Fruit fly (Drosophila melanogaster) whole organism, embryonic: ENCODE data around the gene CG5882.

ENCODE experiments used
- Abd-B ChIP-seq: fragments of 200-800 bp; sonication (Bioruptor generic); optimal IDR thresholded peaks from 2 replicates; lab custom pipeline; 2018; ENCODE audit warnings: missing biosample characterization, mild to moderate bottlenecking, missing genetic modification characterization, moderate library complexity
- Adf1 ChIP-seq: fragments of 200-800 bp; sonication (Bioruptor generic); IDR thresholded peaks from 2 replicates; pipeline ENCODE4 v1.3.6; 2022; ENCODE audit warnings: missing biosample characterization, missing genetic modification characterization
- BEAF-32 ChIP-seq: fragments of 200-800 bp; sonication (Bioruptor generic); optimal IDR thresholded peaks from 3 replicates; lab custom pipeline; 2017; ENCODE audit warnings: missing biosample characterization, missing genetic modification characterization, mild to moderate bottlenecking, moderate library complexity, missing genetic modification reagents
- CG10654 ChIP-seq: fragments of 200-800 bp; sonication (Bioruptor generic); optimal IDR thresholded peaks from 2 replicates; lab custom pipeline; 2016; ENCODE audit warnings: missing biosample characterization, missing genetic modification characterization
- CG11247 ChIP-seq: fragments of 200-800 bp; sonication (Bioruptor generic); IDR thresholded peaks from 2 replicates; pipeline ENCODE4 v1.3.6; 2022; ENCODE audit warnings: missing biosample characterization, missing genetic modification characterization
- CG11504 ChIP-seq: fragments of 200-800 bp; sonication (Bioruptor generic); optimal IDR thresholded peaks from 3 replicates; lab custom pipeline; 2019; ENCODE audit warnings: missing biosample characterization, mild to moderate bottlenecking, missing genetic modification characterization, moderate library complexity
- CG13123 ChIP-seq: fragments of 200-800 bp; sonication (Bioruptor generic); optimal IDR thresholded peaks from 2 replicates; lab custom pipeline; 2016; ENCODE audit warnings: missing biosample characterization, missing genetic modification characterization
- CG14667 ChIP-seq: fragments of 200-800 bp; sonication (Bioruptor generic); IDR thresholded peaks from 2 replicates; pipeline ENCODE4 v1.3.6; 2022; ENCODE audit warnings: missing biosample characterization, missing genetic modification characterization
- CG15073 ChIP-seq: fragments of 200-800 bp; sonication (Bioruptor generic); optimal IDR thresholded peaks from 2 replicates; lab custom pipeline; 2016; ENCODE audit warnings: missing biosample characterization, missing genetic modification characterization
- CG17186 ChIP-seq: fragments of 200-800 bp; sonication (Bioruptor generic); optimal IDR thresholded peaks from 3 replicates; lab custom pipeline; 2017; ENCODE audit warnings: missing biosample characterization, missing genetic modification reagents, missing genetic modification characterization
- CG17328 ChIP-seq: fragments of 200-800 bp; sonication (Bioruptor generic); IDR thresholded peaks from 2 replicates; pipeline ENCODE4 v1.3.6; 2022; ENCODE audit warnings: missing biosample characterization, missing genetic modification characterization
- CG1792 ChIP-seq: fragments of 200-800 bp; sonication (Bioruptor generic); optimal IDR thresholded peaks from 2 replicates; lab custom pipeline; 2016; ENCODE audit warnings: missing biosample characterization, missing genetic modification characterization
- CG18011 ChIP-seq: fragments of 200-800 bp; sonication (Bioruptor generic); optimal IDR thresholded peaks from 2 replicates; lab custom pipeline; 2017; ENCODE audit warnings: missing biosample characterization, missing genetic modification characterization, mild to moderate bottlenecking, moderate library complexity, missing genotype
- CG3281 ChIP-seq: fragments of 200-800 bp; sonication (Bioruptor generic); optimal IDR thresholded peaks from 3 replicates; lab custom pipeline; 2017; ENCODE audit warnings: missing biosample characterization, mild to moderate bottlenecking, missing genetic modification characterization
- CG34422 ChIP-seq: fragments of 200-800 bp; sonication (Bioruptor generic); IDR thresholded peaks from 3 replicates; pipeline ENCODE4 v1.3.6; 2022; ENCODE audit warnings: missing biosample characterization, missing genetic modification characterization
- CG3726 ChIP-seq: fragments of 200-800 bp; sonication (Bioruptor generic); IDR thresholded peaks from 3 replicates; pipeline ENCODE4, ENCODE4 v1.3.6; 2022; ENCODE audit warnings: missing biosample characterization, missing genetic modification characterization
- CG3995 ChIP-seq: fragments of 200-800 bp; sonication (Bioruptor generic); optimal IDR thresholded peaks from 3 replicates; lab custom pipeline; 2016; ENCODE audit warnings: missing biosample characterization, missing genetic modification characterization
- CG4707 ChIP-seq: fragments of 200-800 bp; sonication (Bioruptor generic); optimal IDR thresholded peaks from 2 replicates; lab custom pipeline; 2018; ENCODE audit warnings: missing biosample characterization, mild to moderate bottlenecking, missing genetic modification characterization, moderate library complexity
- CG5245 ChIP-seq: fragments of 200-800 bp; sonication (Bioruptor generic); optimal IDR thresholded peaks from 3 replicates; lab custom pipeline; 2016; ENCODE audit warnings: missing biosample characterization, missing genetic modification characterization
- CG6654 ChIP-seq: fragments of 200-800 bp; sonication (Bioruptor generic); optimal IDR thresholded peaks from 2 replicates; lab custom pipeline; 2017; ENCODE audit warnings: missing biosample characterization, mild to moderate bottlenecking, missing genetic modification characterization
- CG9215 ChIP-seq: fragments of 200-800 bp; sonication (Bioruptor generic); IDR thresholded peaks from 2 replicates; pipeline ENCODE4 v1.3.6; 2022; ENCODE audit warnings: missing biosample characterization, missing genetic modification characterization
- CG9797 ChIP-seq: fragments of 200-800 bp; sonication (Bioruptor generic); optimal IDR thresholded peaks from 3 replicates; lab custom pipeline; 2018; ENCODE audit warnings: missing biosample characterization, mild to moderate bottlenecking, missing genetic modification characterization
- D19B ChIP-seq: fragments of 200-800 bp; sonication (Bioruptor generic); optimal IDR thresholded peaks from 2 replicates; lab custom pipeline; 2017; ENCODE audit warnings: missing biosample characterization, mild to moderate bottlenecking, missing genetic modification characterization
- Doc2 ChIP-seq: fragments of 200-800 bp; sonication (Bioruptor generic); IDR thresholded peaks from 2 replicates; pipeline ENCODE4 v1.3.6; 2022; ENCODE audit warnings: missing biosample characterization, missing genetic modification characterization
- Gsc ChIP-seq: fragments of 200-800 bp; sonication (Bioruptor generic); IDR thresholded peaks from 2 replicates; pipeline ENCODE4 v1.3.6; 2022; ENCODE audit warnings: missing biosample characterization, missing genetic modification characterization
- Lhr ChIP-seq: fragments of 200-800 bp; sonication (Bioruptor generic); optimal IDR thresholded peaks from 3 replicates; lab custom pipeline; 2017; ENCODE audit warnings: mild to moderate bottlenecking, missing biosample characterization, missing genetic modification reagents, missing genetic modification characterization
- MTF-1 ChIP-seq: fragments of 200-800 bp; sonication (Bioruptor generic); optimal IDR thresholded peaks from 2 replicates; lab custom pipeline; 2018; ENCODE audit warnings: missing biosample characterization, mild to moderate bottlenecking, missing genetic modification characterization, borderline replicate concordance
- Oli ChIP-seq: fragments of 200-800 bp; sonication (Bioruptor generic); optimal IDR thresholded peaks from 2 replicates; lab custom pipeline; 2018; ENCODE audit warnings: missing biosample characterization, mild to moderate bottlenecking, missing genetic modification characterization, moderate library complexity
- Rfx ChIP-seq: fragments of 200-800 bp; sonication (Bioruptor generic); IDR thresholded peaks from 2 replicates; pipeline ENCODE4 v1.3.6; 2022; ENCODE audit warnings: missing biosample characterization, missing genetic modification characterization
- Rx ChIP-seq: fragments of 200-800 bp; sonication (Bioruptor generic); IDR thresholded peaks from 2 replicates; pipeline ENCODE4 v1.3.6; 2022; ENCODE audit warnings: missing biosample characterization, missing genetic modification characterization
- Taf1 ChIP-seq: fragments of 200-800 bp; sonication (Bioruptor generic); IDR thresholded peaks from 2 replicates; pipeline ENCODE4 v1.3.6; 2022; ENCODE audit warnings: missing biosample characterization, missing genetic modification characterization
- ab ChIP-seq: fragments of 200-800 bp; sonication (Bioruptor generic); optimal IDR thresholded peaks from 2 replicates; lab custom pipeline; 2016; ENCODE audit warnings: missing biosample characterization, missing genetic modification characterization
- bbx ChIP-seq: fragments of 200-800 bp; sonication (Bioruptor generic); IDR thresholded peaks from 2 replicates; pipeline ENCODE4 v1.3.6; 2022; ENCODE audit warnings: missing biosample characterization, missing genetic modification characterization; ENCODE audit not compliant: partially characterized antibody
- bsh ChIP-seq, 2 experiments: fragments of 200-800 bp; sonication (Bioruptor generic); optimal IDR thresholded peaks; 2 replicates each; lab custom pipeline; 2017 to 2018; ENCODE audit warnings: mild to moderate bottlenecking in 2 of 2, missing biosample characterization in 2 of 2, missing genetic modification characterization in 2 of 2, moderate library complexity in 1 of 2
- cato ChIP-seq: fragments of 200-800 bp; sonication (Bioruptor generic); optimal IDR thresholded peaks from 2 replicates; lab custom pipeline; 2016; ENCODE audit warnings: missing biosample characterization, missing genetic modification characterization, borderline replicate concordance
- chinmo ChIP-seq: fragments of 200-800 bp; sonication (Bioruptor generic); IDR thresholded peaks from 4 replicates; pipeline ENCODE4 v1.3.6; 2022; ENCODE audit warnings: missing biosample characterization, missing genetic modification characterization; ENCODE audit not compliant: partially characterized antibody
- dan ChIP-seq: fragments of 200-800 bp; sonication (Bioruptor generic); IDR thresholded peaks from 2 replicates; pipeline ENCODE4 v1.3.6; 2022; ENCODE audit warnings: missing biosample characterization, missing genetic modification characterization
- exex ChIP-seq: fragments of 200-800 bp; sonication (Bioruptor generic); optimal IDR thresholded peaks from 4 replicates; lab custom pipeline; 2018; ENCODE audit warnings: missing biosample characterization, mild to moderate bottlenecking, missing genetic modification characterization, moderate library complexity
- gce ChIP-seq: fragments of 200-800 bp; sonication (Bioruptor generic); IDR thresholded peaks from 3 replicates; pipeline ENCODE4 v1.3.6; 2022; ENCODE audit warnings: missing biosample characterization, missing genetic modification characterization
- gsb-n ChIP-seq: fragments of 200-800 bp; sonication (Bioruptor generic); optimal IDR thresholded peaks from 3 replicates; lab custom pipeline; 2018; ENCODE audit warnings: missing biosample characterization, mild to moderate bottlenecking, missing genetic modification characterization
- hb ChIP-seq: fragments of 200-800 bp; sonication (Bioruptor generic); IDR thresholded peaks from 3 replicates; pipeline ENCODE4 v1.3.6; 2022; ENCODE audit warnings: missing biosample characterization, missing genetic modification characterization; ENCODE audit not compliant: partially characterized antibody
- lilli ChIP-seq: fragments of 200-800 bp; sonication (Bioruptor generic); optimal IDR thresholded peaks from 3 replicates; lab custom pipeline; 2016; ENCODE audit warnings: missing biosample characterization, missing genetic modification characterization
- lmd ChIP-seq: fragments of 200-800 bp; sonication (Bioruptor generic); IDR thresholded peaks from 2 replicates; pipeline ENCODE4 v1.3.6; 2022; ENCODE audit warnings: missing biosample characterization, missing genetic modification characterization
- luna ChIP-seq: fragments of 200-800 bp; sonication (Bioruptor generic); optimal IDR thresholded peaks from 2 replicates; lab custom pipeline; 2016; ENCODE audit warnings: missing biosample characterization, missing genetic modification characterization
- ro ChIP-seq: fragments of 200-800 bp; sonication (Bioruptor generic); IDR thresholded peaks from 2 replicates; pipeline ENCODE4 v1.3.6; 2022; ENCODE audit warnings: missing biosample characterization, missing genetic modification characterization
- sisA ChIP-seq: fragments of 200-800 bp; sonication (Bioruptor generic); IDR thresholded peaks from 2 replicates; pipeline ENCODE4 v1.3.6; 2022; ENCODE audit warnings: missing biosample characterization, missing genetic modification characterization
- ttk ChIP-seq: fragments of 200-800 bp; sonication (Bioruptor generic); IDR thresholded peaks from 2 replicates; pipeline ENCODE4 v2.1.2; 2022; ENCODE audit warnings: missing biosample characterization, missing genetic modification characterization
- vnd ChIP-seq: fragments of 200-800 bp; sonication (Bioruptor generic); IDR thresholded peaks from 3 replicates; pipeline ENCODE4 v1.3.6; 2022; ENCODE audit warnings: missing biosample characterization, missing genetic modification characterization; ENCODE audit not compliant: partially characterized antibody
- zen2 ChIP-seq: fragments of 200-800 bp; sonication (Bioruptor generic); IDR thresholded peaks from 3 replicates; pipeline ENCODE4 v1.3.6; 2022; ENCODE audit warnings: missing biosample characterization, missing genetic modification characterization; ENCODE audit not compliant: partially characterized antibody
- zf30C ChIP-seq: fragments of 200-800 bp; sonication (Bioruptor generic); optimal IDR thresholded peaks from 3 replicates; lab custom pipeline; 2018; ENCODE audit warnings: missing biosample characterization, mild to moderate bottlenecking, missing genetic modification characterization

CG5882 gene

DNA sequence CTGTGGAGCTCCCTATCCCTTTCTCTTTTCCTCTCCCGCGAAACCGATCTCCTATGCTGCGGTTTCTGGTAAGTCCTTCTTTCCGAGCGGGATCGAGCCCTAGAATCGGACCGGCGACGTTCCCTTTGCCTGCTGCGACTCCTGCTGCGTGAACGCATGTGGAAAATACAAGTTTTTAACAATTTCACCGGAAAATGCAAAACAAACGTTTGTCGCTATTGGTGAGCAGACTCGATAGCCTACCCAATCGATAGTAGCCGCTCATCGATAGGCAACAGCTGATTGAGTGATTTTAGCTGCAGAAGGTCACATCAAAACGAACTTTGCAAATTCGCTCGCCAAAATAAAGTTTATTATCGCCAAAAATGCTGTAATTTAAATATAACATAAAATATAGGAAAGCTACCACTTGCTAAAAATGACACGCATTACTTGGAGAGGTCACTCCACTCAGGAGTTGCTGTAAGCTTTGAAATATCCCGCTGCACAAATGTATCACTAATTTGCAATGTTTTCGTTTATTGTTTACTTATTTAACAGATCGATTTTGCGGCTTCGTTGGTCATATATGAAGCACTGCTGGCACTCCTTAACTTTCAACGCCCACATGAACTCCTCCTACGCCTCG, 1.9 kb upstream of the CG5882 start, which contains the start of the genes CG6066 and CG5880 (continued):
- no peak for TF ChIP-seq CG5245 (GFP tag; lab: Kevin White, UChicago)
- no peak for TF ChIP-seq CG4707 (GFP tag; lab: Kevin White, UChicago)
- no peak for TF ChIP-seq Taf1 (GFP tag; lab: Robert Waterston, UW)
- TF ChIP-seq Abd-B (GFP tag; lab: Kevin White, UChicago): no peak
- TF ChIP-seq Doc2: no peak
- TF ChIP-seq CG9215: no peak
- TF ChIP-seq vnd: peak; percentile 68
- no peak for TF ChIP-seq CG17186
- no peak for TF ChIP-seq Lhr (GFP tag; lab: Kevin White, UChicago)
- no peak for TF ChIP-seq CG3281 (GFP tag; lab: Kevin White, UChicago)
- no peak for TF ChIP-seq ro (GFP tag; lab: Robert Waterston, UW)
- no peak for TF ChIP-seq Oli (tag; lab: Kevin White, UChicago)
- no peak for TF ChIP-seq zf30C (GFP tag; lab: Kevin White, UChicago)
- peak; percentile 74; the same call in 1 of the 3 replicates for TF ChIP-seq hb (GFP tag; lab: Robert Waterston, UW)
- no peak for TF ChIP-seq CG11247
- no peak for TF ChIP-seq CG14667 (GFP tag; lab: Robert Waterston, UW)
- TF ChIP-seq sisA (GFP tag; lab: Robert Waterston, UW): no peak
- no peak for TF ChIP-seq Adf1
- peak; percentile 84; the same call in 1 of the 3 replicates for TF ChIP-seq CG34422 (GFP tag; lab: Robert Waterston, UW)
- TF ChIP-seq bsh (GFP tag; optimal IDR thresholded peaks at IDR 0.05; lab: Kevin White, UChicago): no peak
- no peak for TF ChIP-seq CG3726 (GFP tag; lab: Robert Waterston, UW)
- no peak for TF ChIP-seq Gsc (GFP tag; lab: Robert Waterston, UW)
- no peak for TF ChIP-seq luna (GFP tag; lab: Kevin White, UChicago)
- no peak for TF ChIP-seq lmd (GFP tag; lab: Robert Waterston, UW)
- no peak for TF ChIP-seq CG10654 (GFP tag; lab: Kevin White, UChicago)
- no peak for TF ChIP-seq D19B (GFP tag; lab: Kevin White, UChicago)
- TF ChIP-seq ab (GFP tag; lab: Kevin White, UChicago): no peak
- TF ChIP-seq gce: no peak
- TF ChIP-seq CG9797: peak; percentile 80
- TF ChIP-seq CG17328 (GFP tag; lab: Robert Waterston, UW): no peak
- no peak for TF ChIP-seq CG11504 (tag; lab: Kevin White, UChicago)
- no peak for TF ChIP-seq cato (GFP tag; lab: Kevin White, UChicago)
- peak; percentile 83 for TF ChIP-seq BEAF-32 (GFP tag; lab: Kevin White, UChicago)
- no peak for TF ChIP-seq CG13123 (GFP tag; lab: Kevin White, UChicago)
- TF ChIP-seq Rfx (GFP tag; lab: Robert Waterston, UW): no peak
- TF ChIP-seq CG1792 (GFP tag; lab: Kevin White, UChicago): no peak
- TF ChIP-seq chinmo (GFP tag; lab: Robert Waterston, UW): peak; percentile 79; the same call in 1 of the 4 replicates
- TF ChIP-seq Rx (GFP tag; lab: Robert Waterston, UW): no peak
- TF ChIP-seq lilli (GFP tag; lab: Kevin White, UChicago): no peak
- no peak for TF ChIP-seq exex (tag; lab: Kevin White, UChicago)
- TF ChIP-seq ttk (GFP tag; lab: Robert Waterston, UW): no peak
- peak; percentile 73; the same call in 2 of the 3 replicates for TF ChIP-seq zen2 (GFP tag; lab: Robert Waterston, UW)
- TF ChIP-seq CG18011 (GFP tag; lab: Kevin White, UChicago): no peak
- no peak for TF ChIP-seq MTF-1 (GFP tag; lab: Kevin White, UChicago)
- no peak for TF ChIP-seq CG6654 (GFP tag; lab: Kevin White, UChicago)
- no peak for TF ChIP-seq CG15073 (GFP tag; lab: Kevin White, UChicago)
- no peak for TF ChIP-seq dan (GFP tag; lab: Robert Waterston, UW)
- TF ChIP-seq CG3995 (GFP tag; lab: Kevin White, UChicago): peak; percentile 22
- TF ChIP-seq bbx: peak; percentile 90
- TF ChIP-seq gsb-n (tag; lab: Kevin White, UChicago): no peak
